Fruit fly (Drosophila melanogaster): Measurements from ENCODE around the gene sds22.

The sds22 gene

dm6 chr3R:17401289-17401752, 9.9 kb downstream of the sds22 start (continued):
- TF ChIP-seq Atf3 (GFP tag; optimal IDR thresholded peaks at IDR 0.05) (no peak), btn (GFP tag; optimal IDR thresholded peaks at IDR 0.05) (no peak), Aef1 (GFP tag; IDR thresholded peaks at IDR 0.05) (0 out of 3 replicates have a peak, but pooled peaks have one; percentile 27), CG2116 (GFP tag; optimal IDR thresholded peaks at IDR 0.05) (peak; percentile 83), da (GFP tag; optimal IDR thresholded peaks at IDR 0.05) (no peak), Deaf1 (tag; optimal IDR thresholded peaks at IDR 0.05) (peak; percentile 2), klu (GFP tag; IDR thresholded peaks at IDR 0.05) (no peak), NC2α (GFP tag; optimal IDR thresholded peaks at IDR 0.05) (no peak), mld (GFP tag; IDR thresholded peaks at IDR 0.05; ENCODE audit: partially characterized antibody) (0 out of 3 replicates have a peak, but pooled peaks have one; percentile 41), Sin3A (optimal IDR thresholded peaks at IDR 0.05) (no peak), repo (GFP tag; optimal IDR thresholded peaks at IDR 0.05) (no peak), fd96Cb (tag; optimal IDR thresholded peaks at IDR 0.05) (no peak), lola (GFP tag; optimal IDR thresholded peaks at IDR 0.05) (peak in 1 of 3 experiments; percentile 88), ase (GFP tag; IDR thresholded peaks at IDR 0.05) (no peak), Hsf (GFP tag; optimal IDR thresholded peaks at IDR 0.05) (peak; percentile 82), CG3163 (GFP tag; optimal IDR thresholded peaks at IDR 0.05) (peak; percentile 36), CG32767 (GFP tag; IDR thresholded peaks at IDR 0.05) (peak; percentile 23; the same call in 1 of the 2 replicates), ap (GFP tag; IDR thresholded peaks at IDR 0.05) (no peak), tio (GFP tag; optimal IDR thresholded peaks at IDR 0.05) (peak; percentile 27), Stat92E (GFP tag; optimal IDR thresholded peaks at IDR 0.05) (no peak), sim (GFP tag; IDR thresholded peaks at IDR 0.05) (no peak), ash1 (GFP tag; optimal IDR thresholded peaks at IDR 0.05) (no peak), ham (GFP tag; IDR thresholded peaks at IDR 0.05) (no peak), CG43689 (GFP tag; IDR thresholded peaks at IDR 0.05) (no peak), vnd (GFP tag; IDR thresholded peaks at IDR 0.05; ENCODE audit: partially characterized antibody) (peak; percentile 72), CG6689 (GFP tag; IDR thresholded peaks at IDR 0.05) (no peak), CG13296 (GFP tag; optimal IDR thresholded peaks at IDR 0.05) (peak; percentile 14), Dfd (GFP tag; optimal IDR thresholded peaks at IDR 0.05) (no peak), cad (GFP tag; optimal IDR thresholded peaks at IDR 0.05) (no peak), CG7963 (GFP tag; IDR thresholded peaks at IDR 0.05; ENCODE audit: partially characterized antibody) (peak; percentile 73; the same call in 2 of the 3 replicates), emc (GFP tag; optimal IDR thresholded peaks at IDR 0.05) (no peak), ara (GFP tag; IDR thresholded peaks at IDR 0.05) (no peak), Antp (GFP tag; optimal IDR thresholded peaks at IDR 0.05) (peak; percentile 45), CG1647 (GFP tag; optimal IDR thresholded peaks at IDR 0.05) (no peak), pum (GFP tag; optimal IDR thresholded peaks at IDR 0.05) (peak; percentile 52), CG10366 (GFP tag; IDR thresholded peaks at IDR 0.05) (no peak; the same call in 1 of the 2 replicates), ken (GFP tag; IDR thresholded peaks at IDR 0.05) (no peak), CG11093 (GFP tag; IDR thresholded peaks at IDR 0.05) (no peak), CG17186 (GFP tag; optimal IDR thresholded peaks at IDR 0.05) (peak; percentile 21), CG9609 (GFP tag; optimal IDR thresholded peaks at IDR 0.05) (peak; percentile 48), E2f2 (GFP tag; IDR thresholded peaks at IDR 0.05) (peak; percentile 68), CG10274 (GFP tag; optimal IDR thresholded peaks at IDR 0.05) (no peak), CG6272 (GFP tag; IDR thresholded peaks at IDR 0.05) (peak; percentile 45; the same call in 1 of the 2 replicates), CG10209 (GFP tag; optimal IDR thresholded peaks at IDR 0.05) (peak; percentile 43), CG6791 (GFP tag; IDR thresholded peaks at IDR 0.05; ENCODE audit: partially characterized antibody) (peak; percentile 85), al (GFP tag; IDR thresholded peaks at IDR 0.05) (peak; percentile 62; the same call in 1 of the 2 replicates), Bgb (GFP tag; IDR thresholded peaks at IDR 0.05; ENCODE audit: partially characterized antibody) (peak; percentile 86), CG2889 (GFP tag; IDR thresholded peaks at IDR 0.05) (no peak), CG7786 (GFP tag; optimal IDR thresholded peaks at IDR 0.05) (peak; percentile 54), Dbx (GFP tag; IDR thresholded peaks at IDR 0.05) (peak; percentile 68; the same call in 2 of the 3 replicates), CG14860 (GFP tag; IDR thresholded peaks at IDR 0.05; ENCODE audit: partially characterized antibody) (peak; percentile 74), crol (GFP tag; IDR thresholded peaks at IDR 0.05) (no peak)

Data from whole organism, embryonic.